Fruit fly (Drosophila melanogaster) whole organism, embryonic: ENCODE measurements around the gene Inx3.

Source experiments
- Ada2b ChIP-seq: fragments of 200-800 bp; sonication (Bioruptor generic); IDR thresholded peaks from 2 replicates; pipeline ENCODE4 v1.3.6; 2022; ENCODE audit warnings: missing biosample characterization, missing genetic modification characterization
- Atf3 ChIP-seq: fragments of 200-800 bp; sonication (Bioruptor generic); optimal IDR thresholded peaks from 3 replicates; lab custom pipeline; 2016; ENCODE audit warnings: missing biosample characterization, missing genetic modification characterization
- Atf6 ChIP-seq: fragments of 200-800 bp; sonication (Bioruptor generic); IDR thresholded peaks from 2 replicates; pipeline ENCODE4 v1.3.6; 2022; ENCODE audit warnings: missing biosample characterization, missing genetic modification characterization
- Awh ChIP-seq: fragments of 200-800 bp; sonication (Bioruptor generic); IDR thresholded peaks from 2 replicates; pipeline ENCODE4, ENCODE4 v1.3.6; 2022; ENCODE audit warnings: missing biosample characterization, missing genetic modification characterization
- B-H1 ChIP-seq: fragments of 200-800 bp; sonication (Bioruptor generic); IDR thresholded peaks from 3 replicates; pipeline ENCODE4 v1.3.6; 2022; ENCODE audit warnings: missing biosample characterization, missing genetic modification characterization
- Bgb ChIP-seq: fragments of 200-800 bp; sonication (Bioruptor generic); IDR thresholded peaks from 2 replicates; pipeline ENCODE4 v1.3.6; 2022; ENCODE audit warnings: missing biosample characterization, missing genetic modification characterization; ENCODE audit not compliant: partially characterized antibody
- CG1024 ChIP-seq: fragments of 200-800 bp; sonication (Bioruptor generic); IDR thresholded peaks from 2 replicates; pipeline ENCODE4 v1.3.6; 2022; ENCODE audit warnings: missing biosample characterization, missing genetic modification characterization
- CG11695 ChIP-seq: fragments of 200-800 bp; sonication (Bioruptor generic); IDR thresholded peaks from 3 replicates; pipeline ENCODE4 v1.3.6; 2022; ENCODE audit warnings: missing biosample characterization, missing genetic modification characterization
- CG12155 ChIP-seq: fragments of 200-800 bp; sonication (Bioruptor generic); optimal IDR thresholded peaks from 3 replicates; lab custom pipeline; 2016; ENCODE audit warnings: missing biosample characterization, missing genetic modification characterization
- CG14860 ChIP-seq: fragments of 200-800 bp; sonication (Bioruptor generic); IDR thresholded peaks from 3 replicates; pipeline ENCODE4 v1.3.6; 2022; ENCODE audit warnings: missing biosample characterization, missing genetic modification characterization; ENCODE audit not compliant: partially characterized antibody
- CG15479 ChIP-seq: fragments of 200-800 bp; sonication (Bioruptor generic); optimal IDR thresholded peaks from 3 replicates; lab custom pipeline; 2019; ENCODE audit warnings: missing biosample characterization, mild to moderate bottlenecking, missing genetic modification characterization, moderate library complexity
- CG1603 ChIP-seq: fragments of 200-800 bp; sonication (Bioruptor generic); optimal IDR thresholded peaks from 2 replicates; lab custom pipeline; 2019; ENCODE audit warnings: missing biosample characterization, mild to moderate bottlenecking, missing genetic modification characterization, moderate library complexity
- CG18011 ChIP-seq: fragments of 200-800 bp; sonication (Bioruptor generic); optimal IDR thresholded peaks from 2 replicates; lab custom pipeline; 2017; ENCODE audit warnings: missing biosample characterization, missing genetic modification characterization, mild to moderate bottlenecking, moderate library complexity, missing genotype
- CG2875 ChIP-seq: fragments of 200-800 bp; sonication (Bioruptor generic); optimal IDR thresholded peaks from 2 replicates; lab custom pipeline; 2017; ENCODE audit warnings: missing biosample characterization, mild to moderate bottlenecking, missing genetic modification characterization, missing genetic modification reagents
- CG31224 ChIP-seq: fragments of 200-800 bp; sonication (Bioruptor generic); IDR thresholded peaks from 2 replicates; pipeline ENCODE4 v1.3.6; 2022; ENCODE audit warnings: missing biosample characterization, missing genetic modification characterization
- CG34376 ChIP-seq: fragments of 200-800 bp; sonication (Bioruptor generic); optimal IDR thresholded peaks from 2 replicates; lab custom pipeline; 2018; ENCODE audit warnings: missing biosample characterization, mild to moderate bottlenecking, missing genetic modification characterization
- CG7271 ChIP-seq: fragments of 200-800 bp; sonication (Bioruptor generic); optimal IDR thresholded peaks from 2 replicates; lab custom pipeline; 2018; ENCODE audit warnings: missing biosample characterization, mild to moderate bottlenecking, missing genetic modification characterization, moderate library complexity
- CG8281 ChIP-seq: fragments of 200-800 bp; sonication (Bioruptor generic); optimal IDR thresholded peaks from 2 replicates; lab custom pipeline; 2018; ENCODE audit warnings: missing biosample characterization, mild to moderate bottlenecking, missing genetic modification characterization, moderate library complexity
- CTCF ChIP-seq: fragments of 200-800 bp; sonication (Bioruptor generic); optimal IDR thresholded peaks from 2 replicates; lab custom pipeline; 2017; ENCODE audit warnings: missing biosample characterization, mild to moderate bottlenecking, missing genetic modification characterization, moderate library complexity
- CoRest ChIP-seq: fragments of 200-800 bp; sonication (Bioruptor generic); optimal IDR thresholded peaks from 3 replicates; lab custom pipeline; 2018; ENCODE audit warnings: missing biosample characterization, mild to moderate bottlenecking, missing genetic modification characterization, moderate library complexity
- D ChIP-seq, 2 experiments: fragments of 200-800 bp in 1 of 2; fragments of >200 bp in 1 of 2; sonication (Bioruptor generic) in 1 of 2; optimal IDR thresholded peaks; 2 replicates in 1 of 2; 3 replicates in 1 of 2; lab custom pipeline; 2017; ENCODE audit warnings: mild to moderate bottlenecking in 1 of 2, missing biosample characterization in 1 of 2, missing genetic modification characterization in 1 of 2, missing genetic modification reagents in 1 of 2
- ERR ChIP-seq: fragments of 200-800 bp; sonication (Bioruptor generic); optimal IDR thresholded peaks from 2 replicates; lab custom pipeline; 2016; ENCODE audit warnings: missing biosample characterization, missing genetic modification characterization
- Fer2 ChIP-seq: fragments of 200-800 bp; sonication (Bioruptor generic); optimal IDR thresholded peaks from 2 replicates; lab custom pipeline; 2018; ENCODE audit warnings: missing biosample characterization, mild to moderate bottlenecking, missing genetic modification characterization, moderate library complexity
- Gug ChIP-seq: fragments of 200-800 bp; sonication (Bioruptor generic); IDR thresholded peaks from 4 replicates; pipeline ENCODE4 v1.3.6; 2022; ENCODE audit warnings: missing biosample characterization, missing genetic modification characterization
- HLH54F ChIP-seq: fragments of 200-800 bp; sonication (Bioruptor generic); optimal IDR thresholded peaks from 3 replicates; lab custom pipeline; 2016; ENCODE audit warnings: missing biosample characterization, missing genetic modification characterization
- Lim3 ChIP-seq: fragments of 200-800 bp; sonication (Bioruptor generic); IDR thresholded peaks from 2 replicates; pipeline ENCODE4 v1.3.6; 2022; ENCODE audit warnings: missing biosample characterization, missing genetic modification characterization
- NC2β ChIP-seq: fragments of 200-800 bp; sonication (Bioruptor generic); optimal IDR thresholded peaks from 2 replicates; lab custom pipeline; 2016; ENCODE audit warnings: missing biosample characterization, missing genetic modification characterization
- Nf-YA ChIP-seq: fragments of 200-800 bp; sonication (Bioruptor generic); IDR thresholded peaks from 2 replicates; pipeline ENCODE4 v1.3.6; 2022; ENCODE audit warnings: missing biosample characterization, missing genetic modification characterization
- Oaz ChIP-seq: fragments of 200-800 bp; sonication (Bioruptor generic); IDR thresholded peaks from 2 replicates; pipeline ENCODE4 v1.3.6; 2022; ENCODE audit warnings: missing biosample characterization, missing genetic modification characterization
- Ssrp ChIP-seq: fragments of 200-800 bp; sonication (Bioruptor generic); optimal IDR thresholded peaks from 2 replicates; lab custom pipeline; 2018; ENCODE audit warnings: missing biosample characterization, mild to moderate bottlenecking, missing genetic modification characterization, moderate library complexity
- ara ChIP-seq: fragments of 200-800 bp; sonication (Bioruptor generic); IDR thresholded peaks from 2 replicates; pipeline ENCODE4 v1.3.6; 2022; ENCODE audit warnings: missing biosample characterization, missing genetic modification characterization
- bab2 ChIP-seq: fragments of 200-800 bp; sonication (Bioruptor generic); optimal IDR thresholded peaks from 2 replicates; lab custom pipeline; 2016; ENCODE audit warnings: missing biosample characterization, missing genetic modification characterization
- br ChIP-seq: fragments of >200 bp; optimal IDR thresholded peaks from 2 replicates; lab custom pipeline; 2017
- cato ChIP-seq: fragments of 200-800 bp; sonication (Bioruptor generic); optimal IDR thresholded peaks from 2 replicates; lab custom pipeline; 2016; ENCODE audit warnings: missing biosample characterization, missing genetic modification characterization, borderline replicate concordance
- crol ChIP-seq: fragments of 200-800 bp; sonication (Bioruptor generic); IDR thresholded peaks from 2 replicates; pipeline ENCODE4 v1.3.6; 2022; ENCODE audit warnings: missing biosample characterization, missing genetic modification characterization
- dysf ChIP-seq: fragments of 200-800 bp; sonication (Bioruptor generic); IDR thresholded peaks from 3 replicates; pipeline ENCODE4 v1.3.6; 2022; ENCODE audit warnings: missing biosample characterization, missing genetic modification characterization
- gcm ChIP-seq: fragments of 200-800 bp; sonication (Bioruptor generic); optimal IDR thresholded peaks from 2 replicates; lab custom pipeline; 2019; ENCODE audit warnings: missing biosample characterization, mild to moderate bottlenecking, missing genetic modification characterization, moderate library complexity
- gt ChIP-seq: fragments of 200-800 bp; sonication (Bioruptor generic); IDR thresholded peaks from 2 replicates; pipeline ENCODE4 v1.3.6; 2022; ENCODE audit warnings: missing biosample characterization, missing genetic modification characterization
- h ChIP-seq: fragments of >200 bp; optimal IDR thresholded peaks from 2 replicates; lab custom pipeline; 2017
- her ChIP-seq: fragments of 200-800 bp; sonication (Bioruptor generic); optimal IDR thresholded peaks from 2 replicates; lab custom pipeline; 2016; ENCODE audit warnings: missing biosample characterization, missing genetic modification characterization
- ind ChIP-seq: fragments of 200-800 bp; sonication (Bioruptor generic); optimal IDR thresholded peaks from 3 replicates; lab custom pipeline; 2016; ENCODE audit warnings: missing biosample characterization, missing genetic modification characterization
- mld ChIP-seq: fragments of 200-800 bp; sonication (Bioruptor generic); IDR thresholded peaks from 3 replicates; pipeline ENCODE4 v1.3.6; 2022; ENCODE audit warnings: missing biosample characterization, missing genetic modification characterization; ENCODE audit not compliant: partially characterized antibody
- prd ChIP-seq, 3 experiments: fragments of >200 bp in 2 of 3; fragments of 200-800 bp in 1 of 3; sonication (Bioruptor generic) in 1 of 3; optimal IDR thresholded peaks in 2 of 3; IDR thresholded peaks in 1 of 3; 2 replicates in 2 of 3; 3 replicates in 1 of 3; pipeline versions ENCODE4 v1.3.6 to Lab custom; 2017 to 2022; ENCODE audit warnings: missing biosample characterization in 1 of 3, missing genetic modification characterization in 1 of 3
- sr ChIP-seq: fragments of 200-800 bp; sonication (Bioruptor generic); IDR thresholded peaks from 3 replicates; pipeline ENCODE4 v1.3.6; 2022; ENCODE audit warnings: missing biosample characterization, missing genetic modification characterization
- stc ChIP-seq: fragments of 200-800 bp; sonication (Bioruptor generic); IDR thresholded peaks from 2 replicates; pipeline ENCODE4 v1.3.6; 2022; ENCODE audit warnings: missing biosample characterization, missing genetic modification characterization
- tin ChIP-seq: fragments of 200-800 bp; sonication (Bioruptor generic); optimal IDR thresholded peaks from 3 replicates; lab custom pipeline; 2016; ENCODE audit warnings: missing biosample characterization, missing genetic modification characterization
- tna ChIP-seq: fragments of 200-800 bp; sonication (Bioruptor generic); IDR thresholded peaks from 2 replicates; pipeline ENCODE4 v1.3.6; 2022; ENCODE audit warnings: missing biosample characterization, missing genetic modification characterization; ENCODE audit not compliant: partially characterized antibody
- ttk ChIP-seq: fragments of 200-800 bp; sonication (Bioruptor generic); IDR thresholded peaks from 2 replicates; pipeline ENCODE4 v2.1.2; 2022; ENCODE audit warnings: missing biosample characterization, missing genetic modification characterization
- z ChIP-seq: fragments of 200-800 bp; sonication (Bioruptor generic); IDR thresholded peaks from 3 replicates; pipeline ENCODE4 v1.3.6; 2022; ENCODE audit warnings: missing biosample characterization, missing genetic modification characterization

Gene Inx3

dm6 chr3R:28831626-28832267 is 27.6 kb downstream of the Inx3 start, which contains the start of gene WASp (continued):
- peak; percentile 90 for TF ChIP-seq NC2β (GFP tag; lab: Kevin White, UChicago)
- peak; percentile 69 for TF ChIP-seq HLH54F (GFP tag; lab: Kevin White, UChicago)
- TF ChIP-seq gcm (GFP tag; lab: Kevin White, UChicago): no peak
- TF ChIP-seq cato: peak; percentile 56
- no peak for TF ChIP-seq gt (GFP tag; lab: Robert Waterston, UW)
- peak; percentile 85 for TF ChIP-seq CoRest (tag; lab: Kevin White, UChicago)
- peak; percentile 28; the same call in 1 of the 4 replicates for TF ChIP-seq Gug (GFP tag; lab: Robert Waterston, UW)
- TF ChIP-seq Ssrp (tag; lab: Kevin White, UChicago): peak; percentile 33
- TF ChIP-seq bab2 (GFP tag; lab: Kevin White, UChicago): peak; percentile 68
- TF ChIP-seq B-H1 (GFP tag; lab: Robert Waterston, UW): peak; percentile 44; the same call in 1 of the 3 replicates
- TF ChIP-seq Atf3 (GFP tag; lab: Kevin White, UChicago): peak; percentile 39
- no peak for TF ChIP-seq tna
- no peak for TF ChIP-seq D (optimal IDR thresholded peaks at IDR 0.05; lab: Kevin White, UChicago)
- TF ChIP-seq D (GFP tag; optimal IDR thresholded peaks at IDR 0.05; lab: Kevin White, UChicago): peak; percentile 48
- TF ChIP-seq mld (GFP tag; lab: Robert Waterston, UW): no peak
- no peak for TF ChIP-seq ind (GFP tag; lab: Kevin White, UChicago)
- no peak for TF ChIP-seq crol (GFP tag; lab: Robert Waterston, UW)
- TF ChIP-seq her (GFP tag; lab: Kevin White, UChicago): peak; percentile 82
- TF ChIP-seq prd (optimal IDR thresholded peaks at IDR 0.05; lab: Kevin White, UChicago): no peak
- peak; percentile 46; the same call in 1 of the 3 replicates for TF ChIP-seq prd (GFP tag; IDR thresholded peaks at IDR 0.05; lab: Robert Waterston, UW)
- TF ChIP-seq CG14860 (GFP tag; lab: Robert Waterston, UW): peak; percentile 53; the same call in 1 of the 3 replicates
- TF ChIP-seq CG8281 (tag; lab: Kevin White, UChicago): no peak
- TF ChIP-seq ERR: peak; percentile 67
- no peak for TF ChIP-seq Lim3 (GFP tag; lab: Robert Waterston, UW)
- TF ChIP-seq Bgb: peak; percentile 69
- TF ChIP-seq sr (GFP tag; lab: Robert Waterston, UW): peak; percentile 63; the same call in 2 of the 3 replicates
- TF ChIP-seq stc: peak; percentile 70
- peak; percentile 56; the same call in 1 of the 2 replicates for TF ChIP-seq Atf6
- peak; percentile 12 for TF ChIP-seq CTCF (GFP tag; lab: Kevin White, UChicago)
- TF ChIP-seq CG12155 (GFP tag; lab: Kevin White, UChicago): peak; percentile 66
- TF ChIP-seq Ada2b (GFP tag; lab: Robert Waterston, UW): 0 out of 2 replicates have a peak, but pooled peaks have one; percentile 33
- peak; percentile 40 for TF ChIP-seq CG34376 (GFP tag; lab: Kevin White, UChicago)
- TF ChIP-seq Nf-YA (GFP tag; lab: Robert Waterston, UW): peak; percentile 46; the same call in 1 of the 2 replicates
- peak; percentile 77 for TF ChIP-seq dysf
- TF ChIP-seq Fer2 (tag; lab: Kevin White, UChicago): peak; percentile 18
- TF ChIP-seq CG2875 (GFP tag; lab: Kevin White, UChicago): peak; percentile 33
- TF ChIP-seq Oaz (GFP tag; lab: Robert Waterston, UW): peak; percentile 39; the same call in 1 of the 2 replicates
- 0 out of 3 replicates have a peak, but pooled peaks have one; percentile 37 for TF ChIP-seq z (GFP tag; lab: Robert Waterston, UW)
- TF ChIP-seq h (lab: Kevin White, UChicago): no peak
- TF ChIP-seq CG31224 (GFP tag; lab: Robert Waterston, UW): 0 out of 2 replicates have a peak, but pooled peaks have one; percentile 29
- TF ChIP-seq CG1024 (GFP tag; lab: Robert Waterston, UW): peak; percentile 81
- TF ChIP-seq br (lab: Kevin White, UChicago): no peak
- TF ChIP-seq CG18011 (GFP tag; lab: Kevin White, UChicago): peak; percentile 66
- peak; percentile 49 for TF ChIP-seq tin (GFP tag; lab: Kevin White, UChicago)
- TF ChIP-seq ttk: peak; percentile 67
- 0 out of 2 replicates have a peak, but pooled peaks have one; percentile 43 for TF ChIP-seq Awh (GFP tag; lab: Robert Waterston, UW)
- no peak for TF ChIP-seq CG15479 (GFP tag; lab: Kevin White, UChicago)
- peak; percentile 79 for TF ChIP-seq CG7271
- TF ChIP-seq CG11695: 0 out of 3 replicates have a peak, but pooled peaks have one; percentile 43
- TF ChIP-seq ara (GFP tag; lab: Robert Waterston, UW): no peak
- no peak for TF ChIP-seq CG1603 (tag; lab: Kevin White, UChicago)
